Fruit fly (Drosophila melanogaster): ENCODE results near the gene Tango6.

Tango6 gene

dm6 chr2L:18981484-18981883, 12.7 kb downstream of the Tango6 start (continued):
- no peak for TF ChIP-seq disco-r (GFP tag; optimal IDR thresholded peaks at IDR 0.05)
- TF ChIP-seq CG17385 (GFP tag; optimal IDR thresholded peaks at IDR 0.05), result peak; percentile 6
- TF ChIP-seq jumu (GFP tag; optimal IDR thresholded peaks at IDR 0.05), result no peak
- TF ChIP-seq fd64A (GFP tag; optimal IDR thresholded peaks at IDR 0.05), result peak; percentile 50
- TF ChIP-seq PHDP (tag; optimal IDR thresholded peaks at IDR 0.05), result no peak
- peak; percentile 25 for TF ChIP-seq lbe (GFP tag; optimal IDR thresholded peaks at IDR 0.05)
- no peak for TF ChIP-seq CG17829 (tag; optimal IDR thresholded peaks at IDR 0.05)
- no peak for TF ChIP-seq CG10654 (GFP tag; optimal IDR thresholded peaks at IDR 0.05)
- peak; percentile 32 for TF ChIP-seq lab (GFP tag; optimal IDR thresholded peaks at IDR 0.05)
- TF ChIP-seq sens (GFP tag), result peak; percentile 56
- peak; percentile 4 for TF ChIP-seq salm (tag; optimal IDR thresholded peaks at IDR 0.05)
- peak; percentile 14 for TF ChIP-seq CG17568 (GFP tag; optimal IDR thresholded peaks at IDR 0.05)
- peak; percentile 8 for TF ChIP-seq CG1603 (tag; optimal IDR thresholded peaks at IDR 0.05)
- TF ChIP-seq CG10366 (GFP tag; IDR thresholded peaks at IDR 0.05), result no peak
- TF ChIP-seq Antp (GFP tag; optimal IDR thresholded peaks at IDR 0.05), result no peak
- TF ChIP-seq CG4707 (GFP tag; optimal IDR thresholded peaks at IDR 0.05), result peak; percentile 45
- TF ChIP-seq Ets65A (GFP tag), result no peak
- no peak for TF ChIP-seq CG12299 (tag; optimal IDR thresholded peaks at IDR 0.05)
- peak; percentile 16 for TF ChIP-seq Sry-β (GFP tag; optimal IDR thresholded peaks at IDR 0.05)
- TF ChIP-seq NFAT (GFP tag; IDR thresholded peaks at IDR 0.05), result no peak
- TF ChIP-seq onecut (GFP tag; IDR thresholded peaks at IDR 0.05), result peak; percentile 7; the same call in 1 of the 2 replicates
- TF ChIP-seq hth (optimal IDR thresholded peaks at IDR 0.05), result no peak
- peak; percentile 0 for TF ChIP-seq Sox102F (GFP tag; optimal IDR thresholded peaks at IDR 0.05)
- TF ChIP-seq Dref (GFP tag; IDR thresholded peaks at IDR 0.05), result no peak
- peak; percentile 5 for TF ChIP-seq tap (tag; optimal IDR thresholded peaks at IDR 0.05)

dm6 chr2L:18981947-18982579, 13.2 kb downstream of the Tango6 start:
- peak; percentile 4 for TF ChIP-seq Abd-B (GFP tag; optimal IDR thresholded peaks at IDR 0.05)
- TF ChIP-seq lmd (GFP tag; IDR thresholded peaks at IDR 0.05), result peak; percentile 48
- peak; percentile 10 to 60 for TF ChIP-seq Eip74EF (GFP tag; optimal IDR thresholded peaks at IDR 0.05)
- TF ChIP-seq so (GFP tag; IDR thresholded peaks at IDR 0.05), result no peak
- no peak for TF ChIP-seq D (optimal IDR thresholded peaks at IDR 0.05)
- TF ChIP-seq D (GFP tag; optimal IDR thresholded peaks at IDR 0.05), result peak; percentile 61
- TF ChIP-seq gcm (GFP tag; optimal IDR thresholded peaks at IDR 0.05), result peak; percentile 43
- no peak for TF ChIP-seq CG15514 (GFP tag; optimal IDR thresholded peaks at IDR 0.05)
- TF ChIP-seq Mes4 (GFP tag; optimal IDR thresholded peaks at IDR 0.05), result no peak
- no peak for TF ChIP-seq Doc3 (GFP tag; IDR thresholded peaks at IDR 0.05; ENCODE audit: partially characterized antibody)
- TF ChIP-seq emc (GFP tag; optimal IDR thresholded peaks at IDR 0.05), result no peak
- TF ChIP-seq Usf (GFP tag; optimal IDR thresholded peaks at IDR 0.05), result no peak
- TF ChIP-seq CG12104 (GFP tag; optimal IDR thresholded peaks at IDR 0.05), result no peak
- TF ChIP-seq CG2120 (GFP tag; optimal IDR thresholded peaks at IDR 0.05), result no peak
- TF ChIP-seq CG30403 (GFP tag; optimal IDR thresholded peaks at IDR 0.05), result peak; percentile 21
- peak; percentile 64; the same call in 2 of the 3 replicates for TF ChIP-seq zfh1 (GFP tag; IDR thresholded peaks at IDR 0.05)
- TF ChIP-seq tx (GFP tag; optimal IDR thresholded peaks at IDR 0.05), result no peak
- no peak for TF ChIP-seq HHEX (GFP tag; optimal IDR thresholded peaks at IDR 0.05)
- TF ChIP-seq CG10543 (GFP tag; optimal IDR thresholded peaks at IDR 0.05), result no peak
- peak; percentile 91 for TF ChIP-seq CG11696 (GFP tag; IDR thresholded peaks at IDR 0.05)
- TF ChIP-seq sob (GFP tag; IDR thresholded peaks at IDR 0.05), result no peak
- TF ChIP-seq Kr (GFP tag; optimal IDR thresholded peaks at IDR 0.05), result no peak
- TF ChIP-seq grau (tag; optimal IDR thresholded peaks at IDR 0.05), result peak; percentile 62
- TF ChIP-seq dmrt11E (tag; optimal IDR thresholded peaks at IDR 0.05), result peak; percentile 57
- TF ChIP-seq CG9215 (GFP tag; IDR thresholded peaks at IDR 0.05), result no peak
- TF ChIP-seq ewg (GFP tag; optimal IDR thresholded peaks at IDR 0.05), result peak; percentile 11
- TF ChIP-seq CG30020 (tag; optimal IDR thresholded peaks at IDR 0.05), result no peak
